Worm (Caenorhabditis elegans) whole organism, young adult: ENCODE data around the gene cyp-13A1.

Experiments used
- D2030.7 ChIP-seq: fragments of 200-800 bp; sonication (Bioruptor generic); IDR thresholded peaks from 2 replicates; pipeline ENCODE4 v1.3.6; 2022; ENCODE audit warnings: missing genetic modification reagents, missing genetic modification characterization, missing compliant biosample characterization
- lag-1 ChIP-seq: fragments of 200-800 bp; sonication (Bioruptor generic); IDR thresholded peaks from 2 replicates; pipeline ENCODE4 v1.3.6; 2022; ENCODE audit warnings: missing genetic modification reagents, missing genetic modification characterization, missing compliant biosample characterization
- nhr-90 ChIP-seq: sonication (generic microtip); optimal IDR thresholded peaks from 2 replicates; lab custom pipeline; 2016; ENCODE audit warnings: missing genotype, mild to moderate bottlenecking, missing genetic modification characterization, missing compliant biosample characterization

ce11 chrII:9786215-9786614, 4.4 kb upstream of the cyp-13A1 start:
- no peak for TF ChIP-seq nhr-90 (tag; lab: Kevin White, UChicago)
- no peak for TF ChIP-seq lag-1 (GFP tag; lab: Robert Waterston, UW)
- TF ChIP-seq D2030.7 (GFP tag; lab: Robert Waterston, UW): no peak
